Fruit fly (Drosophila melanogaster) S2 (cell line): ENCODE measurements around the gene CG8539.

Source experiments
- CG8478 ChIP-seq: fragments of >200 bp; optimal IDR thresholded peaks from 2 replicates; lab custom pipeline; 2018
- CTCF ChIP-seq, 2 experiments: fragments of >200 bp; optimal IDR thresholded peaks; 2 replicates each; lab custom pipeline; 2018

DNA sequence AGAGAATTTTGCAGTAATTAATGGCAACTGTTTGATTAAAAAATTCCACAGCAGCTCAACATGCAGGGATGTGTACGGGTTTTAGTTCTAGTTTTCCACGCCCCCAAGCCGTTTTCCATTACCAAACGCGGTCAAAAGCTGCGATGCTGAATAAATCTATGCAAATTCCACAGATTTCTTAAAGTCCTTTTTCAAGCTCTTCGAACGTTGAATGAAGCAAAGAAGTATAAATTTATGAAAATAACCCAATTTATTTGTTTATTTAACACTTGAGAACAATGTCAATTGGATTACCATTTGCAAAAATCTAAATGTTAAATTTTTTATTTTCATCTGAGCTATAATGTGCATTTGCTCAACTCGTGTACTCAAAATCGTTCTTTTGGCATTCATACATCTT lies 33.4 kb downstream of the CG8539 start, which contains the start of the genes CG42660, CG42661 and Tsp66A:
- TF ChIP-seq CG8478 (lab: Kevin White, UChicago) (no peak), CTCF (optimal IDR thresholded peaks at IDR 0.05; lab: Kevin White, UChicago) (no peak)
